Worm (Caenorhabditis elegans) whole organism, midembryonic: Measurements from ENCODE around the gene srw-56.

ENCODE experiments used
- cog-1 ChIP-seq: sonication (generic microtip); optimal IDR thresholded peaks from 2 replicates; lab custom pipeline; 2016; ENCODE audit warnings: missing genetic modification characterization, missing compliant biosample characterization
- flt-1 ChIP-seq: fragments of 200-800 bp; sonication (Bioruptor generic); IDR thresholded peaks from 2 replicates; pipeline ENCODE4 v1.3.6; 2022; ENCODE audit warnings: missing genetic modification characterization, missing compliant biosample characterization
- med-1 ChIP-seq: sonication (generic microtip); optimal IDR thresholded peaks from 2 replicates; lab custom pipeline; 2017; ENCODE audit warnings: missing genetic modification characterization, mild to moderate bottlenecking, missing compliant biosample characterization, antibody characterized with exemption, missing genetic modification reagents; ENCODE audit not compliant: insufficient read depth
- ref-1 ChIP-seq: fragments of 200-800 bp; sonication (Bioruptor generic); conservative IDR thresholded peaks from 2 replicates; pipeline ENCODE4 v1.3.6; 2022; ENCODE audit warnings: missing genetic modification reagents, missing genetic modification characterization, missing compliant biosample characterization
- ztf-23 ChIP-seq: fragments of 200-800 bp; sonication (Bioruptor generic); IDR thresholded peaks from 2 replicates; pipeline ENCODE4 v1.3.6; 2022; ENCODE audit warnings: missing genetic modification reagents, missing genetic modification characterization, missing compliant biosample characterization
- ztf-29 ChIP-seq: fragments of 200-800 bp; sonication (Bioruptor generic); IDR thresholded peaks from 2 replicates; pipeline ENCODE4 v1.3.6; 2022; ENCODE audit warnings: missing genetic modification reagents, missing genetic modification characterization, missing compliant biosample characterization

DNA sequence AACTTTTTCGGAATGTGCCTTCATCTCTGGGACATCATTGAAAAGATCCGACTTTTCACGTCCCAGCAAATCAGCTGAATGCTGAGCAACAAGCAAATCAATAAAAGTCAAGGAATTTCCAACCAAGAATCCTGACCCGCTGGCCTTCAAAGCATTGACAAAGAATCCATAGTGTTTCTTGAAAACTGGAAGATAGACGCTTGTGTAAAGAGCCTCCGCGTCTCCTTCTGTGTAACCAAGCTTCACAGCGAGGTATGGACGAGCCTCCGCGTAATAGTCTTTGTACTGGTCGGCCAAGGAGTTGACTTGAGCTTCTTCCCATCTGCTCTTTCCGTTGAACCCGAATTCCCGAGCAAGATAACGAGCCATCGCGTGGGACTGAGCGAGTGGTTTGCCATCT is 37.4 kb downstream of the srw-56 start:
- no peak for TF ChIP-seq ztf-29
- TF ChIP-seq cog-1 (tag; lab: Kevin White, UChicago): no peak
- no peak for TF ChIP-seq med-1 (GFP tag; lab: Kevin White, UChicago)
- no peak for TF ChIP-seq ztf-23 (GFP tag; lab: Robert Waterston, UW)
- no peak for TF ChIP-seq ref-1
- no peak for TF ChIP-seq flt-1 (GFP tag; lab: Robert Waterston, UW)
